Fruit fly (Drosophila melanogaster) whole organism, adult: ENCODE results near the gene ringer.

Experiments
- CG14711 ChIP-seq: fragments of 200-800 bp; sonication (Bioruptor generic); optimal IDR thresholded peaks from 2 replicates; lab custom pipeline; 2018; ENCODE audit warnings: missing biosample characterization, mild to moderate bottlenecking, missing genetic modification characterization, moderate library complexity
- Mnt ChIP-seq: fragments of 200-800 bp; sonication (Bioruptor generic); optimal IDR thresholded peaks from 2 replicates; lab custom pipeline; 2016; ENCODE audit warnings: missing biosample characterization, mild to moderate bottlenecking, missing genetic modification characterization
- pad ChIP-seq: fragments of 200-800 bp; sonication (Bioruptor generic); optimal IDR thresholded peaks from 3 replicates; lab custom pipeline; 2017; ENCODE audit warnings: missing biosample characterization, missing genetic modification characterization, mild to moderate bottlenecking, moderate library complexity, missing genetic modification reagents
- toe ChIP-seq: fragments of 200-800 bp; sonication (Bioruptor generic); optimal IDR thresholded peaks from 2 replicates; lab custom pipeline; 2016; ENCODE audit warnings: missing biosample characterization, missing genetic modification characterization

DNA sequence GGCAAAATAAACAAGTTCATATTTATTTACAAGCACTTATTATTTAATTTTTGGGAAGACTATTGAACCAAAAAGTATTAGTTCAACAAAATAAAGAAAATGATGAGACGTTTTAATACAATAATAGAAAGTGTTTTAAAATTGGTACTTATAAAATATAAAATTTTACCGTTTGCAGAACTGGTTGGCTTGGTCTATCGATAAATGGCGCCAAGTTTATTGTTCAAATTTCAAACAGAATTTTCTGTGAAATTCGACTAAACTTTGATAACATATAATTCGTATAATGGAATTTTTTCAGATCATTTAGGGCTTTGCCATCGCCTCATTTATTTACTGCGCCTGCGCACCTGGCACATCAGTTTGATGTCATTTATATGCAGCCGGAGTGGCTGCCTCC lies 31.6 kb upstream of the ringer start:
- TF ChIP-seq toe (no peak), CG14711 (tag; lab: Kevin White, UChicago) (no peak), pad (GFP tag; lab: Kevin White, UChicago) (no peak), Mnt (GFP tag; lab: Kevin White, UChicago) (no peak)
